Fruit fly (Drosophila melanogaster) whole organism, embryonic: ENCODE measurements around the gene CG9903.

Experiments used
- Adf1 ChIP-seq: fragments of 200-800 bp; sonication (Bioruptor generic); IDR thresholded peaks from 2 replicates; pipeline ENCODE4 v1.3.6; 2022; ENCODE audit warnings: missing biosample characterization, missing genetic modification characterization
- Bdp1 ChIP-seq: fragments of 200-800 bp; sonication (Bioruptor generic); optimal IDR thresholded peaks from 3 replicates; lab custom pipeline; 2016; ENCODE audit warnings: missing biosample characterization, missing genetic modification characterization
- CG10543 ChIP-seq: fragments of 200-800 bp; sonication (Bioruptor generic); optimal IDR thresholded peaks from 3 replicates; lab custom pipeline; 2017; ENCODE audit warnings: missing biosample characterization, mild to moderate bottlenecking, missing genetic modification characterization, moderate library complexity
- CG12299 ChIP-seq: fragments of 200-800 bp; sonication (Bioruptor generic); optimal IDR thresholded peaks from 2 replicates; lab custom pipeline; 2018; ENCODE audit warnings: missing biosample characterization, mild to moderate bottlenecking, missing genetic modification characterization
- CG12391 ChIP-seq: fragments of 200-800 bp; sonication (Bioruptor generic); optimal IDR thresholded peaks from 3 replicates; lab custom pipeline; 2018; ENCODE audit warnings: missing biosample characterization, mild to moderate bottlenecking, missing genetic modification characterization, moderate library complexity
- CG13775 ChIP-seq: fragments of 200-800 bp; sonication (Bioruptor generic); optimal IDR thresholded peaks from 3 replicates; lab custom pipeline; 2017; ENCODE audit warnings: missing biosample characterization, mild to moderate bottlenecking, missing genetic modification characterization
- CG14050 ChIP-seq: fragments of 200-800 bp; sonication (Bioruptor generic); IDR thresholded peaks from 3 replicates; pipeline ENCODE4 v1.3.6; 2022; ENCODE audit warnings: missing biosample characterization, missing genetic modification characterization
- CG15479 ChIP-seq: fragments of 200-800 bp; sonication (Bioruptor generic); optimal IDR thresholded peaks from 3 replicates; lab custom pipeline; 2019; ENCODE audit warnings: missing biosample characterization, mild to moderate bottlenecking, missing genetic modification characterization, moderate library complexity
- CG1602 ChIP-seq: fragments of 200-800 bp; sonication (Bioruptor generic); optimal IDR thresholded peaks from 3 replicates; lab custom pipeline; 2016; ENCODE audit warnings: missing biosample characterization, missing genetic modification characterization
- CG16863 ChIP-seq: fragments of 200-800 bp; sonication (Bioruptor generic); optimal IDR thresholded peaks from 3 replicates; lab custom pipeline; 2016; ENCODE audit warnings: missing biosample characterization, missing genetic modification characterization
- CG18599 ChIP-seq: fragments of 200-800 bp; sonication (Bioruptor generic); optimal IDR thresholded peaks from 3 replicates; lab custom pipeline; 2017; ENCODE audit warnings: missing biosample characterization, missing genetic modification characterization, mild to moderate bottlenecking, moderate library complexity, missing genetic modification reagents
- CG2889 ChIP-seq: fragments of 200-800 bp; sonication (Bioruptor generic); IDR thresholded peaks from 3 replicates; pipeline ENCODE4 v1.3.6; 2022; ENCODE audit warnings: missing biosample characterization, missing genetic modification characterization
- CG4707 ChIP-seq: fragments of 200-800 bp; sonication (Bioruptor generic); optimal IDR thresholded peaks from 2 replicates; lab custom pipeline; 2018; ENCODE audit warnings: missing biosample characterization, mild to moderate bottlenecking, missing genetic modification characterization, moderate library complexity
- CG6765 ChIP-seq: fragments of 200-800 bp; sonication (Bioruptor generic); optimal IDR thresholded peaks from 3 replicates; lab custom pipeline; 2017; ENCODE audit warnings: missing biosample characterization, mild to moderate bottlenecking, missing genetic modification characterization
- CG6813 ChIP-seq: fragments of 200-800 bp; sonication (Bioruptor generic); optimal IDR thresholded peaks from 2 replicates; lab custom pipeline; 2017; ENCODE audit warnings: missing biosample characterization, missing genetic modification characterization, mild to moderate bottlenecking, moderate library complexity, missing genetic modification reagents
- CG9876 ChIP-seq: fragments of 200-800 bp; sonication (Bioruptor generic); optimal IDR thresholded peaks from 2 replicates; lab custom pipeline; 2016; ENCODE audit warnings: missing biosample characterization, missing genetic modification characterization
- CHES-1-like ChIP-seq: fragments of 200-800 bp; sonication (Bioruptor generic); optimal IDR thresholded peaks from 2 replicates; lab custom pipeline; 2016; ENCODE audit warnings: missing biosample characterization, missing genetic modification characterization
- CkIIα-i1 ChIP-seq: fragments of 200-800 bp; sonication (Bioruptor generic); IDR thresholded peaks from 2 replicates; pipeline ENCODE4 v1.3.6; 2022; ENCODE audit warnings: missing biosample characterization, missing genetic modification characterization
- CrebB ChIP-seq: fragments of 200-800 bp; sonication (Bioruptor generic); optimal IDR thresholded peaks from 3 replicates; lab custom pipeline; 2018; ENCODE audit warnings: missing biosample characterization, mild to moderate bottlenecking, missing genetic modification characterization
- D19B ChIP-seq: fragments of 200-800 bp; sonication (Bioruptor generic); optimal IDR thresholded peaks from 2 replicates; lab custom pipeline; 2017; ENCODE audit warnings: missing biosample characterization, mild to moderate bottlenecking, missing genetic modification characterization
- Doc2 ChIP-seq: fragments of 200-800 bp; sonication (Bioruptor generic); IDR thresholded peaks from 2 replicates; pipeline ENCODE4 v1.3.6; 2022; ENCODE audit warnings: missing biosample characterization, missing genetic modification characterization
- Dp ChIP-seq: fragments of 200-800 bp; sonication (Bioruptor generic); optimal IDR thresholded peaks from 2 replicates; lab custom pipeline; 2018; ENCODE audit warnings: missing biosample characterization, mild to moderate bottlenecking, missing genetic modification characterization, moderate library complexity
- Drgx ChIP-seq: fragments of 200-800 bp; sonication (Bioruptor generic); IDR thresholded peaks from 2 replicates; pipeline ENCODE4 v1.3.6; 2022; ENCODE audit warnings: missing biosample characterization, missing genetic modification characterization
- HLH3B ChIP-seq: fragments of 200-800 bp; sonication (Bioruptor generic); IDR thresholded peaks from 2 replicates; pipeline ENCODE4 v1.3.6; 2022; ENCODE audit warnings: missing biosample characterization, missing genetic modification characterization
- HLHmδ ChIP-seq: fragments of 200-800 bp; sonication (Bioruptor generic); optimal IDR thresholded peaks from 2 replicates; lab custom pipeline; 2018; ENCODE audit warnings: missing biosample characterization, mild to moderate bottlenecking, missing genetic modification characterization, moderate library complexity
- Hey ChIP-seq: fragments of 200-800 bp; sonication (Bioruptor generic); optimal IDR thresholded peaks from 3 replicates; lab custom pipeline; 2018; ENCODE audit warnings: missing biosample characterization, mild to moderate bottlenecking, missing genetic modification characterization
- Meics ChIP-seq: fragments of 200-800 bp; sonication (Bioruptor generic); optimal IDR thresholded peaks from 2 replicates; lab custom pipeline; 2017; ENCODE audit warnings: missing biosample characterization, mild to moderate bottlenecking, missing genetic modification characterization
- Ravus ChIP-seq: fragments of 200-800 bp; sonication (Bioruptor generic); IDR thresholded peaks from 2 replicates; pipeline ENCODE4 v1.3.6; 2022; ENCODE audit warnings: missing biosample characterization, missing genetic modification characterization
- Six4 ChIP-seq: fragments of 200-800 bp; sonication (Bioruptor generic); optimal IDR thresholded peaks from 2 replicates; lab custom pipeline; 2016; ENCODE audit warnings: missing biosample characterization, missing genetic modification characterization
- Sry-δ ChIP-seq: fragments of 200-800 bp; sonication (Bioruptor generic); optimal IDR thresholded peaks from 2 replicates; lab custom pipeline; 2016; ENCODE audit warnings: missing biosample characterization, missing genetic modification characterization
- ara ChIP-seq: fragments of 200-800 bp; sonication (Bioruptor generic); IDR thresholded peaks from 2 replicates; pipeline ENCODE4 v1.3.6; 2022; ENCODE audit warnings: missing biosample characterization, missing genetic modification characterization
- dm ChIP-seq: fragments of 200-800 bp; sonication (Bioruptor generic); optimal IDR thresholded peaks from 3 replicates; lab custom pipeline; 2016; ENCODE audit warnings: missing biosample characterization, missing genetic modification characterization
- dmrt99B ChIP-seq: fragments of 200-800 bp; sonication (Bioruptor generic); optimal IDR thresholded peaks from 2 replicates; lab custom pipeline; 2018; ENCODE audit warnings: missing biosample characterization, mild to moderate bottlenecking, missing genetic modification characterization, moderate library complexity
- eve ChIP-seq, 2 experiments: fragments of >200 bp; optimal IDR thresholded peaks; 2 replicates each; lab custom pipeline; 2017; ENCODE audit warnings: missing biosample characterization in 2 of 2, missing genetic modification characterization in 2 of 2
- exex ChIP-seq: fragments of 200-800 bp; sonication (Bioruptor generic); optimal IDR thresholded peaks from 4 replicates; lab custom pipeline; 2018; ENCODE audit warnings: missing biosample characterization, mild to moderate bottlenecking, missing genetic modification characterization, moderate library complexity
- gcm2 ChIP-seq: fragments of 200-800 bp; sonication (Bioruptor generic); optimal IDR thresholded peaks from 2 replicates; lab custom pipeline; 2016; ENCODE audit warnings: missing biosample characterization, missing genetic modification characterization
- grau ChIP-seq: fragments of 200-800 bp; optimal IDR thresholded peaks from 3 replicates; lab custom pipeline; 2019; ENCODE audit warnings: missing biosample characterization, mild to moderate bottlenecking, missing genetic modification characterization, moderate library complexity
- hbn ChIP-seq: fragments of 200-800 bp; sonication (Bioruptor generic); IDR thresholded peaks from 2 replicates; pipeline ENCODE4 v1.3.6; 2022; ENCODE audit warnings: missing biosample characterization, missing genetic modification characterization; ENCODE audit not compliant: partially characterized antibody
- knrl ChIP-seq: fragments of 200-800 bp; sonication (Bioruptor generic); IDR thresholded peaks from 3 replicates; pipeline ENCODE4 v1.3.6; 2022; ENCODE audit warnings: missing biosample characterization, missing genetic modification characterization; ENCODE audit not compliant: partially characterized antibody
- luna ChIP-seq: fragments of 200-800 bp; sonication (Bioruptor generic); optimal IDR thresholded peaks from 2 replicates; lab custom pipeline; 2016; ENCODE audit warnings: missing biosample characterization, missing genetic modification characterization
- pan ChIP-seq, 4 experiments: fragments of >200 bp in 3 of 4; fragments of 200-800 bp in 1 of 4; sonication (Bioruptor generic) in 1 of 4; optimal IDR thresholded peaks in 3 of 4; IDR thresholded peaks in 1 of 4; 2 replicates each; pipeline versions ENCODE4 v1.3.6 to Lab custom; 2017 to 2022; ENCODE audit warnings: missing biosample characterization in 2 of 4, missing genetic modification characterization in 2 of 4, mixed read lengths in 1 of 4
- salm ChIP-seq: fragments of 200-800 bp; sonication (Bioruptor generic); optimal IDR thresholded peaks from 2 replicates; lab custom pipeline; 2018; ENCODE audit warnings: missing biosample characterization, mild to moderate bottlenecking, missing genetic modification characterization
- schlank ChIP-seq: fragments of 200-800 bp; sonication (Bioruptor generic); optimal IDR thresholded peaks from 2 replicates; lab custom pipeline; 2018; ENCODE audit warnings: missing biosample characterization, mild to moderate bottlenecking, missing genetic modification characterization
- scrt ChIP-seq: fragments of 200-800 bp; sonication (Bioruptor generic); optimal IDR thresholded peaks from 2 replicates; lab custom pipeline; 2018; ENCODE audit warnings: missing biosample characterization, mild to moderate bottlenecking, missing genetic modification characterization, moderate library complexity
- sens-2 ChIP-seq: fragments of 200-800 bp; sonication (Bioruptor generic); IDR thresholded peaks from 2 replicates; pipeline ENCODE4 v1.3.6; 2022; ENCODE audit warnings: missing biosample characterization, missing genetic modification characterization
- sna ChIP-seq: fragments of 200-800 bp; sonication (Bioruptor generic); IDR thresholded peaks from 2 replicates; pipeline ENCODE4 v1.3.6; 2022; ENCODE audit warnings: missing biosample characterization, missing genetic modification characterization; ENCODE audit not compliant: partially characterized antibody
- so ChIP-seq: fragments of 200-800 bp; sonication (Bioruptor generic); IDR thresholded peaks from 3 replicates; pipeline ENCODE4 v1.3.6; 2022; ENCODE audit warnings: missing biosample characterization, missing genetic modification characterization
- stwl ChIP-seq: fragments of 200-800 bp; sonication (Bioruptor generic); optimal IDR thresholded peaks from 3 replicates; lab custom pipeline; 2018; ENCODE audit warnings: missing biosample characterization, mild to moderate bottlenecking, missing genetic modification characterization, moderate library complexity
- tin ChIP-seq: fragments of 200-800 bp; sonication (Bioruptor generic); optimal IDR thresholded peaks from 3 replicates; lab custom pipeline; 2016; ENCODE audit warnings: missing biosample characterization, missing genetic modification characterization
- tx ChIP-seq: fragments of 200-800 bp; sonication (Bioruptor generic); optimal IDR thresholded peaks from 2 replicates; lab custom pipeline; 2016; ENCODE audit warnings: missing biosample characterization, missing genetic modification characterization

The CG9903 gene

dm6 chrX:16552567-16552966, 11.9 kb upstream of the CG9903 start (continued):
- no peak for TF ChIP-seq CG10543 (GFP tag; lab: Kevin White, UChicago)
- TF ChIP-seq luna (GFP tag; lab: Kevin White, UChicago): peak; percentile 14
- no peak for TF ChIP-seq hbn (GFP tag; lab: Robert Waterston, UW)
- TF ChIP-seq Meics (GFP tag; lab: Kevin White, UChicago): peak; percentile 89
- TF ChIP-seq D19B (GFP tag; lab: Kevin White, UChicago): peak; percentile 72
- no peak for TF ChIP-seq Hey (tag; lab: Kevin White, UChicago)
- TF ChIP-seq stwl (tag; lab: Kevin White, UChicago): no peak
- TF ChIP-seq CG6813 (GFP tag; lab: Kevin White, UChicago): peak; percentile 83
- TF ChIP-seq Bdp1: no peak
- no peak for TF ChIP-seq knrl (GFP tag; lab: Robert Waterston, UW)
- TF ChIP-seq HLH3B (GFP tag; lab: Robert Waterston, UW): peak; percentile 70; the same call in 1 of the 2 replicates
- TF ChIP-seq CG16863 (GFP tag; lab: Kevin White, UChicago): peak; percentile 40
- no peak for TF ChIP-seq sna (GFP tag; lab: Robert Waterston, UW)
- TF ChIP-seq sens-2 (GFP tag; lab: Robert Waterston, UW): peak; percentile 74
- peak; percentile 71 for TF ChIP-seq CG14050 (GFP tag; lab: Robert Waterston, UW)
- TF ChIP-seq CG18599 (GFP tag; lab: Kevin White, UChicago): peak; percentile 86
- TF ChIP-seq dm (GFP tag; lab: Kevin White, UChicago): no peak
- TF ChIP-seq Sry-δ (GFP tag; lab: Kevin White, UChicago): peak; percentile 19
- TF ChIP-seq CG1602 (GFP tag; lab: Kevin White, UChicago): peak; percentile 79
- TF ChIP-seq Dp (GFP tag; lab: Kevin White, UChicago): no peak
- TF ChIP-seq CG4707 (GFP tag; lab: Kevin White, UChicago): peak; percentile 46
- TF ChIP-seq pan (optimal IDR thresholded peaks at IDR 0.05; lab: Kevin White, UChicago): no peak
- TF ChIP-seq pan (GFP tag; optimal IDR thresholded peaks at IDR 0.05 in 1 of 2, IDR thresholded peaks at IDR 0.05 in 1 of 2): peak in 1 of 2 experiments; percentile 77
- TF ChIP-seq CG12391 (tag; lab: Kevin White, UChicago): peak; percentile 87
- no peak for TF ChIP-seq Doc2 (GFP tag; lab: Robert Waterston, UW)
- TF ChIP-seq HLHmδ (GFP tag; lab: Kevin White, UChicago): no peak
- peak; percentile 8 for TF ChIP-seq gcm2
- TF ChIP-seq eve (GFP tag; optimal IDR thresholded peaks at IDR 0.05; lab: Kevin White, UChicago): peak in 1 of 2 experiments; percentile 85
- TF ChIP-seq Ravus (GFP tag; lab: Robert Waterston, UW): peak; percentile 49; the same call in 1 of the 2 replicates
- TF ChIP-seq so: no peak
- TF ChIP-seq dmrt99B (tag; lab: Kevin White, UChicago): peak; percentile 88
- no peak for TF ChIP-seq tx (GFP tag; lab: Kevin White, UChicago)
- peak; percentile 74 for TF ChIP-seq CG6765 (GFP tag; lab: Kevin White, UChicago)
- peak; percentile 81 for TF ChIP-seq CG13775 (GFP tag; lab: Kevin White, UChicago)
- TF ChIP-seq grau: peak; percentile 84
- peak; percentile 69 for TF ChIP-seq scrt (GFP tag; lab: Kevin White, UChicago)
- peak; percentile 47 for TF ChIP-seq CHES-1-like (GFP tag; lab: Kevin White, UChicago)
- TF ChIP-seq CG2889: 0 out of 3 replicates have a peak, but pooled peaks have one; percentile 19
- TF ChIP-seq CkIIα-i1: 0 out of 2 replicates have a peak, but pooled peaks have one; percentile 12
- peak; percentile 76 for TF ChIP-seq salm (tag; lab: Kevin White, UChicago)
- TF ChIP-seq schlank (tag; lab: Kevin White, UChicago): peak; percentile 68
- TF ChIP-seq CG12299 (tag; lab: Kevin White, UChicago): peak; percentile 53
- TF ChIP-seq CrebB (tag; lab: Kevin White, UChicago): peak; percentile 68
- peak; percentile 74 for TF ChIP-seq Drgx (GFP tag; lab: Robert Waterston, UW)
- TF ChIP-seq Adf1 (GFP tag; lab: Robert Waterston, UW): no peak
- TF ChIP-seq Six4 (GFP tag; lab: Kevin White, UChicago): peak; percentile 78
- peak; percentile 78 for TF ChIP-seq ara (GFP tag; lab: Robert Waterston, UW)
- TF ChIP-seq exex (tag; lab: Kevin White, UChicago): peak; percentile 79
- TF ChIP-seq CG9876 (GFP tag; lab: Kevin White, UChicago): peak; percentile 1
- TF ChIP-seq tin (GFP tag; lab: Kevin White, UChicago): peak; percentile 76
- no peak for TF ChIP-seq CG15479 (GFP tag; lab: Kevin White, UChicago)
